Worm (Caenorhabditis elegans): ENCODE data around the gene orc-1.

DNA sequence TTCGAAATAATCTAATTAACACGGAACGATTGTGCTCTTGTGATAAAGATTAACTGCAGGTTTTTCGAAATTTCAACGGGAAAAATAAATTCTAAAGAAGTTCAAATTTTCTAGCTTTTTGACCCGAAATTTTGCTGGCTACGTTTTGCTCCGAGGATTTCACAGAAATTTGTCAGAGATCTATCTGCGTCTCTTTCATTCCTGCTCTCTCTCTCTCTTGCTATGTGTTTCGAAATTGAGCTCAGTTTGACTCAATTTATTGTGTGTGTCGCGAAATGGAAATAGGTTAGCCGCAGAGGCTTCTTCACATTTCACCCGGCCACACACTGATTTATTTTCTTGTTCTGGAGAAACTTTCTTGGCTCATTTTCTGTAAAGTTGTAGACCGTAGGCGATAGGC is 14.7 kb downstream of the orc-1 start:
- no peak for TF ChIP-seq B0336.3 (GFP tag; IDR thresholded peaks at IDR 0.05)
- no peak for TF ChIP-seq Y53F4B.3 (GFP tag; IDR thresholded peaks at IDR 0.05)
- no peak for TF ChIP-seq nhr-27 (tag; optimal IDR thresholded peaks at IDR 0.05)
- no peak for TF ChIP-seq lsy-27 (tag; optimal IDR thresholded peaks at IDR 0.05; ENCODE audit: borderline replicate concordance, insufficient read depth)
- TF ChIP-seq mes-4 (tag; optimal IDR thresholded peaks at IDR 0.05): no peak
- no peak for TF ChIP-seq let-607 (tag; optimal IDR thresholded peaks at IDR 0.05)
- no peak for TF ChIP-seq lag-1 (GFP tag; IDR thresholded peaks at IDR 0.05)
- no peak for TF ChIP-seq tbx-9 (tag; optimal IDR thresholded peaks at IDR 0.05; ENCODE audit: borderline replicate concordance)
- no peak for TF ChIP-seq ceh-79 (tag; optimal IDR thresholded peaks at IDR 0.05)
- TF ChIP-seq F49E8.2 (tag; optimal IDR thresholded peaks at IDR 0.05; ENCODE audit: insufficient read depth): no peak
- TF ChIP-seq F10E7.11 (tag; optimal IDR thresholded peaks at IDR 0.05): no peak

All from whole organism, young adult.